Worm (Caenorhabditis elegans): Measurements from ENCODE around the gene F41G3.3.

F41G3.3 gene

DNA sequence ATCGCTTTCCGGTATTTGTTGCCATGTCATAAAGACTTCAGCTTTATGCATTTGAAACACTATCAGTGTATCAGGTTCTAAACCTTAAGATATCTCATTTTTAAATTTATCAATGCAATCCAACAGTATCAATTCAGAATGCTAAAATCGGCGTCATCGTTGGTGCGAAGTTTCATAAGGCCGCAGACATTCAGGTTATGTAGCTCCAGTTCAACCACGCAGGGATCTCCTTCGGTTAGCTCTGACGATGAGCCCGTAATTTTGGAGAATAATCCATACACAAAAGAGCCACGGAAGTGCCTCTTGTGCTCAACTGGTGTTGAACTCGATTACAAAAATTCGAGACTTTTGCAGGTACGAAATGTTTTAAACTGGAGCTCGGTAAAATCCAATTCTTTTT is 20.3 kb upstream of the F41G3.3 start, which contains the start of gene mrps-18.C:
Gene mrps-18.C, plus strand, starts transcription at position 138 of the 400 bp plus-strand sequence.
- TF ChIP-seq nhr-77 (tag; optimal IDR thresholded peaks at IDR 0.05) (no peak), fos-1 (tag; optimal IDR thresholded peaks at IDR 0.05) (no peak), dmd-4 (tag; optimal IDR thresholded peaks at IDR 0.05) (no peak)

DNA sequence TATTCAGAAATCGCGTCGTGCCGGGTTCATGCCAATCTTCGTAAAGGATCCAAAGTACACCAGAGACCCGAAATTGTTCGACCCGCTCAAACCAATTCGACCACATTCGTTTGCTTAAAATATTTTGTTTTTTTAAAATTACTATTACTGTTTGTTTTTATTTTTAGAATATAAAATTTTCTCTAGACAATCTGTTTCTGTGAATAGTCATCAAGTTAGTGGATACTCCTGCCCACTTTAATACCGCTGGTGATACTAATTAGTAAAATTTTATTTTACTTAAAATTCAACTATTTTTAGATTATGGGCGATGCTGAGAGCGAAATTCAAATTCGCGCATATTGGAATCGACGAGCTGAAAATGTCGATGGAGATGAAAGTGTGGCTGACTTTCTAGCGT is 19.7 kb upstream of the F41G3.3 start, which contains the start of gene T14B4.1:
Gene T14B4.1, plus strand, starts transcription at position 301 of the 400 bp plus-strand sequence.
- TF ChIP-seq sma-9 (GFP tag; optimal IDR thresholded peaks at IDR 0.05) (no peak), sma-9 (tag; optimal IDR thresholded peaks at IDR 0.05) (no peak), sem-4 (tag; optimal IDR thresholded peaks at IDR 0.05) (no peak)

DNA sequence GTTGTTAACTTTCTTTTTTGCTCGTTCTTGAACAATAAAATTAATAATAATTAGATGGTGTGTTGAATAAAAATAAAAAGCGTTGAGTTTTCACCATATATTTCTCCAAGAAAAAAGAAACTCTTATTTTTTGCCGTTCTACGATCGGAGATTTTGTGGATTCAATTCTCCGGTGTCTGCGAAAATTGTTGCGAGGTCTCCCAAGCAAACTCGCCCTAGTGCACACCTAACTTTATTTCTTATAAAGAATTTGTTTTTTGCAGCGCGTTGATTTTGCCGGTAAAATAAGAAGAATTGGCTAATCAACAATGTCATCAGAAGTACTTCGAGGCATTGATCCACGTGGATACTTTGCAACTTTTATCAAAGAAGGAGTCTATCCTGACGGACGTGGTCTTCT is 14.9 kb upstream of the F41G3.3 start, which contains the start of gene exos-8:
Gene exos-8, plus strand, starts transcription at position 264 of the 400 bp plus-strand sequence.
- no peak for TF ChIP-seq lin-39 (tag; optimal IDR thresholded peaks at IDR 0.05)
- no peak for TF ChIP-seq ztf-11 (tag; optimal IDR thresholded peaks at IDR 0.05)
- TF ChIP-seq snpc-4 (tag; optimal IDR thresholded peaks at IDR 0.05), result no peak
- no peak for TF ChIP-seq mbf-1 (tag; optimal IDR thresholded peaks at IDR 0.05)
- peak; percentile 54 for TF ChIP-seq lin-13 (GFP tag; optimal IDR thresholded peaks at IDR 0.05)
- no peak for TF ChIP-seq nhr-10 (tag; optimal IDR thresholded peaks at IDR 0.05)
- TF ChIP-seq mdl-1 (tag; optimal IDR thresholded peaks at IDR 0.05), result no peak
- TF ChIP-seq sma-3 (GFP tag; optimal IDR thresholded peaks at IDR 0.05), result peak; percentile 57
- no peak for TF ChIP-seq nhr-77 (tag; optimal IDR thresholded peaks at IDR 0.05)
- no peak for TF ChIP-seq Y55F3AM.14 (GFP tag; optimal IDR thresholded peaks at IDR 0.05)
- no peak for TF ChIP-seq mab-5 (tag; optimal IDR thresholded peaks at IDR 0.05)
- TF ChIP-seq alr-1 (tag; optimal IDR thresholded peaks at IDR 0.05), result no peak
- no peak for TF ChIP-seq elt-1 (tag; optimal IDR thresholded peaks at IDR 0.05)
- TF ChIP-seq dmd-4 (tag; optimal IDR thresholded peaks at IDR 0.05), result no peak
- no peak for TF ChIP-seq ztf-1 (GFP tag; conservative IDR thresholded peaks at IDR 0.05)
- no peak for TF ChIP-seq ama-1 (optimal IDR thresholded peaks at IDR 0.05)
- TF ChIP-seq ceh-16 (tag; optimal IDR thresholded peaks at IDR 0.05), result no peak
- TF ChIP-seq zag-1 (tag; optimal IDR thresholded peaks at IDR 0.05), result peak; percentile 7
- no peak for TF ChIP-seq peb-1 (tag; optimal IDR thresholded peaks at IDR 0.05)
- TF ChIP-seq ceh-82 (tag; optimal IDR thresholded peaks at IDR 0.05), result no peak
- TF ChIP-seq nhr-25 (tag; optimal IDR thresholded peaks at IDR 0.05), result no peak
- TF ChIP-seq lsy-2 (tag; optimal IDR thresholded peaks at IDR 0.05), result peak in 1 of 2 experiments; percentile 71
- TF ChIP-seq lin-11 (tag; optimal IDR thresholded peaks at IDR 0.05), result no peak
- peak; percentile 33 for TF ChIP-seq sma-9 (GFP tag; optimal IDR thresholded peaks at IDR 0.05)
- no peak for TF ChIP-seq sma-9 (tag; optimal IDR thresholded peaks at IDR 0.05)
- TF ChIP-seq nhr-129 (tag; optimal IDR thresholded peaks at IDR 0.05), result peak; percentile 65
- no peak for TF ChIP-seq ztf-4 (tag; optimal IDR thresholded peaks at IDR 0.05)
- no peak for TF ChIP-seq nhr-23 (tag; optimal IDR thresholded peaks at IDR 0.05)
- TF ChIP-seq skn-1 (tag; optimal IDR thresholded peaks at IDR 0.05), result no peak
- TF ChIP-seq nhr-237 (tag; optimal IDR thresholded peaks at IDR 0.05), result no peak
- TF ChIP-seq unc-39 (tag; optimal IDR thresholded peaks at IDR 0.05), result no peak
- TF ChIP-seq nhr-6 (tag; optimal IDR thresholded peaks at IDR 0.05), result no peak
- TF ChIP-seq F13H6.1 (tag; optimal IDR thresholded peaks at IDR 0.05), result peak; percentile 20
- no peak for TF ChIP-seq gmeb-1 (tag; optimal IDR thresholded peaks at IDR 0.05)
- no peak for TF ChIP-seq egl-27 (tag; optimal IDR thresholded peaks at IDR 0.05)
- TF ChIP-seq R02D3.7 (tag; optimal IDR thresholded peaks at IDR 0.05), result no peak
- no peak for TF ChIP-seq nhr-11 (tag; optimal IDR thresholded peaks at IDR 0.05)
- TF ChIP-seq blmp-1 (tag; optimal IDR thresholded peaks at IDR 0.05; ENCODE audit: insufficient read depth), result no peak
- TF ChIP-seq unc-55 (GFP tag; optimal IDR thresholded peaks at IDR 0.05), result no peak
- peak; percentile 48 for TF ChIP-seq crh-2 (tag; optimal IDR thresholded peaks at IDR 0.05)
- TF ChIP-seq nhr-21 (tag; optimal IDR thresholded peaks at IDR 0.05), result peak; percentile 13
- no peak for TF ChIP-seq nhr-12 (tag; optimal IDR thresholded peaks at IDR 0.05)
- TF ChIP-seq unc-62 (GFP tag; optimal IDR thresholded peaks at IDR 0.05), result no peak
- peak; percentile 68 for TF ChIP-seq C34F6.9 (tag; optimal IDR thresholded peaks at IDR 0.05)
- TF ChIP-seq fos-1 (tag; optimal IDR thresholded peaks at IDR 0.05), result peak; percentile 32
- TF ChIP-seq sem-4 (tag; optimal IDR thresholded peaks at IDR 0.05), result no peak
- TF ChIP-seq aly-2 (tag; optimal IDR thresholded peaks at IDR 0.05), result no peak
- TF ChIP-seq elt-3 (tag; optimal IDR thresholded peaks at IDR 0.05), result no peak
- no peak for TF ChIP-seq ZK546.5 (tag; optimal IDR thresholded peaks at IDR 0.05)

All from whole organism, L2 larva.